Worm (Caenorhabditis elegans): ENCODE measurements around the gene lst-5.
A peak's percentile ranks its signal among the peaks of the same experiment; 100 is the strongest.

Gene lst-5

ce11 chrII:7042090-7042489 lies 19.4 kb downstream of the lst-5 start (continued):
- peak; percentile 75 for TF ChIP-seq arid-1 (GFP tag; conservative IDR thresholded peaks at IDR 0.05)
- peak; percentile 46; the same call in 1 of the 2 replicates for TF ChIP-seq zfp-3 (GFP tag; conservative IDR thresholded peaks at IDR 0.05)
- peak; percentile 3 for TF ChIP-seq mes-2 (tag; optimal IDR thresholded peaks at IDR 0.05; ENCODE audit: poor library complexity, severe bottlenecking)
- 0 out of 2 replicates have a peak, but pooled peaks have one; percentile 13 for TF ChIP-seq set-16 (GFP tag; IDR thresholded peaks at IDR 0.05)
- TF ChIP-seq hmg-1.1 (GFP tag; IDR thresholded peaks at IDR 0.05): peak; percentile 48; the same call in 1 of the 2 replicates
- TF ChIP-seq Y75B8A.6 (GFP tag; IDR thresholded peaks at IDR 0.05): 0 out of 2 replicates have a peak, but pooled peaks have one; percentile 15
- TF ChIP-seq T26A8.4 (GFP tag; IDR thresholded peaks at IDR 0.05): peak; percentile 73
- peak; percentile 58; the same call in 1 of the 2 replicates for TF ChIP-seq nhr-42 (GFP tag; IDR thresholded peaks at IDR 0.05)
- 0 out of 2 replicates have a peak, but pooled peaks have one; percentile 15 for TF ChIP-seq saeg-2 (GFP tag; IDR thresholded peaks at IDR 0.05)
- peak; percentile 78 for TF ChIP-seq snpc-1.2 (GFP tag; IDR thresholded peaks at IDR 0.05)
- peak; percentile 95 for TF ChIP-seq F26F4.8 (GFP tag; conservative IDR thresholded peaks at IDR 0.05)
- peak; percentile 69 for TF ChIP-seq vab-7 (GFP tag; IDR thresholded peaks at IDR 0.05)

ce11 chrII:7049470-7049869 lies 26.8 kb downstream of the lst-5 start:
- TF ChIP-seq lin-38 (GFP tag; IDR thresholded peaks at IDR 0.05) (peak; percentile 35; the same call in 1 of the 2 replicates), dmd-8 (GFP tag; IDR thresholded peaks at IDR 0.05) (no peak), lim-7 (GFP tag; IDR thresholded peaks at IDR 0.05) (0 out of 2 replicates have a peak, but pooled peaks have one; percentile 10), Y48G9A.11 (GFP tag; IDR thresholded peaks at IDR 0.05) (no peak), egl-43 (GFP tag; IDR thresholded peaks at IDR 0.05) (peak; percentile 72), set-16 (GFP tag; IDR thresholded peaks at IDR 0.05) (peak; percentile 78), zfp-3 (GFP tag; conservative IDR thresholded peaks at IDR 0.05) (no peak), madf-9 (GFP tag; conservative IDR thresholded peaks at IDR 0.05) (no peak), skn-1 (tag; optimal IDR thresholded peaks at IDR 0.05) (no peak), unc-62 (GFP tag; optimal IDR thresholded peaks at IDR 0.05 in 1 of 2) (peak in 1 of 2 experiments; percentile 19), unc-62 (tag; optimal IDR thresholded peaks at IDR 0.05) (no peak)

ce11 chrII:7050021-7050722 lies 27.5 kb downstream of the lst-5 start, which contains the start of the genes tcer-1 and ZK1127.5:
Gene tcer-1, minus strand, starts transcription at chrII:7050071.
Gene ZK1127.5, plus strand, starts transcription at chrII:7050672.
- TF ChIP-seq dmd-6 (GFP tag; IDR thresholded peaks at IDR 0.05) (0 out of 2 replicates have a peak, but pooled peaks have one; percentile 9), lin-38 (GFP tag; IDR thresholded peaks at IDR 0.05) (peak; percentile 96), dve-1 (tag; optimal IDR thresholded peaks at IDR 0.05; ENCODE audit: insufficient read depth) (peak; percentile 50), lsy-2 (tag; optimal IDR thresholded peaks at IDR 0.05) (peak in 1 of 2 experiments; percentile 83), F49E8.2 (tag; optimal IDR thresholded peaks at IDR 0.05; ENCODE audit: borderline replicate concordance) (no peak), T20F7.1 (GFP tag; optimal IDR thresholded peaks at IDR 0.05) (peak; percentile 57), saeg-2 (GFP tag; IDR thresholded peaks at IDR 0.05) (no peak), pha-4 (GFP tag; IDR thresholded peaks at IDR 0.05) (no peak), pha-4 (tag; optimal IDR thresholded peaks at IDR 0.05) (no peak), mes-2 (tag; optimal IDR thresholded peaks at IDR 0.05; ENCODE audit: poor library complexity, severe bottlenecking) (peak; percentile 68), R02D3.7 (tag; optimal IDR thresholded peaks at IDR 0.05) (no peak), mdl-1 (tag; optimal IDR thresholded peaks at IDR 0.05) (peak in 1 of 2 experiments; percentile 6), nhr-102 (tag; optimal IDR thresholded peaks at IDR 0.05) (no peak), mxl-3 (GFP tag; optimal IDR thresholded peaks at IDR 0.05) (no peak), hlh-11 (tag; optimal IDR thresholded peaks at IDR 0.05) (no peak), unc-130 (GFP tag; optimal IDR thresholded peaks at IDR 0.05) (peak; percentile 43), nhr-28 (tag; optimal IDR thresholded peaks at IDR 0.05) (peak; percentile 18), mep-1 (tag; optimal IDR thresholded peaks at IDR 0.05) (peak; percentile 65), lin-1 (GFP tag; IDR thresholded peaks at IDR 0.05) (no peak), dpl-1 (GFP tag; optimal IDR thresholded peaks at IDR 0.05) (peak; percentile 65), set-16 (GFP tag; IDR thresholded peaks at IDR 0.05) (no peak), hlh-30 (tag; optimal IDR thresholded peaks at IDR 0.05; ENCODE audit: insufficient read depth) (peak; percentile 36), zfp-3 (GFP tag; conservative IDR thresholded peaks at IDR 0.05) (no peak), daf-16 (GFP tag; optimal IDR thresholded peaks at IDR 0.05) (no peak), daf-16 (tag; optimal IDR thresholded peaks at IDR 0.05) (peak; percentile 31), nhr-42 (GFP tag; IDR thresholded peaks at IDR 0.05) (no peak), nhr-6 (tag; optimal IDR thresholded peaks at IDR 0.05) (peak; percentile 44), rbr-2 (tag; optimal IDR thresholded peaks at IDR 0.05) (peak; percentile 30)

Data from whole organism, L4 larva.